Worm (Caenorhabditis elegans) whole organism, early embryonic: ENCODE data around the gene sma-9.

Source experiments
- B0310.2 ChIP-seq: sonication (generic microtip); optimal IDR thresholded peaks from 2 replicates; lab custom pipeline; 2016; ENCODE audit warnings: mild to moderate bottlenecking, missing genetic modification characterization, missing compliant biosample characterization
- ama-1 ChIP-seq: fragments of 150-350 bp; optimal IDR thresholded peaks from 2 replicates; lab custom pipeline; 2014
- ets-7 ChIP-seq: sonication (generic microtip); optimal IDR thresholded peaks from 2 replicates; lab custom pipeline; 2016; ENCODE audit warnings: missing genotype, missing genetic modification characterization, missing compliant biosample characterization
- flt-1 ChIP-seq: fragments of 200-800 bp; sonication (Bioruptor generic); IDR thresholded peaks from 2 replicates; pipeline ENCODE4 v1.3.6; 2022; ENCODE audit warnings: missing genetic modification characterization, missing compliant biosample characterization
- hmg-4 ChIP-seq: fragments of 200-800 bp; sonication (Bioruptor generic); optimal IDR thresholded peaks from 2 replicates; lab custom pipeline; 2018; ENCODE audit warnings: mild to moderate bottlenecking, missing genetic modification characterization, missing compliant biosample characterization
- hnd-1 ChIP-seq: sonication (generic microtip); optimal IDR thresholded peaks from 2 replicates; lab custom pipeline; 2016; ENCODE audit warnings: missing genetic modification characterization, missing compliant biosample characterization
- sea-1 ChIP-seq: fragments of 200-800 bp; sonication (Bioruptor generic); conservative IDR thresholded peaks from 2 replicates; pipeline ENCODE4 v1.3.6; 2022; ENCODE audit warnings: missing genetic modification characterization, missing compliant biosample characterization
- tbx-37 ChIP-seq: fragments of 200-800 bp; sonication (Bioruptor generic); conservative IDR thresholded peaks from 2 replicates; pipeline ENCODE4 v1.3.6; 2022; ENCODE audit warnings: missing genetic modification reagents, missing genetic modification characterization, missing compliant biosample characterization

DNA sequence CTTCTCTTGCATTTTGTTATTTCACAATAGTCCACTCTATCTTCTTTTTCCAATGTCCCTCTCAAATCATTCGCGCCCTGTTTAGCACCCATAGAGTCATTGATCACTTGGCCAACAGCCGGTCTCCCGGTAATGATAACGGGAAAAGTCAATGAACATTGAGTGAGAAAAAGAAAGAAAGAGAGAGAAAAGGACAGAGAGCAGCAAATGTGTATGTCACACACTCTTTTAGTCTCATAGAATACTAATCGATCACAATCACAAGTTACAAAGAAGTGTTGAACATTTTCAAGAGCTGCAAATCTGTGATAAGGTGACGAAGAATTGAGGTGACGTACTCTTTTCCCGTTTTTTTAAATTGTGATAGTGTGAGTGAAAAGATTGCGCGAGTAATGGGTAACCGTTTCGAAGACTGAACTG lies 3.1 kb downstream of the sma-9 start:
- TF ChIP-seq ets-7 = no peak
- no peak for TF ChIP-seq ama-1
- TF ChIP-seq tbx-37 = no peak
- no peak for TF ChIP-seq flt-1 (GFP tag; lab: Robert Waterston, UW)
- TF ChIP-seq hmg-4 (GFP tag; lab: Kevin White, UChicago) = no peak
- TF ChIP-seq hnd-1 (tag; lab: Kevin White, UChicago) = no peak
- TF ChIP-seq B0310.2 (tag; lab: Kevin White, UChicago) = no peak
- TF ChIP-seq sea-1 (GFP tag; lab: Robert Waterston, UW) = no peak
